Worm (Caenorhabditis elegans) whole organism, L3 larva: ENCODE measurements around the gene C14E2.6.

Experiments used
- R02D3.7 ChIP-seq: fragments of 150-350 bp; optimal IDR thresholded peaks from 2 replicates; lab custom pipeline; 2014; ENCODE audit warnings: missing biosample characterization, missing genetic modification characterization
- nhr-12 ChIP-seq: fragments of 150-350 bp; optimal IDR thresholded peaks from 2 replicates; lab custom pipeline; 2014; ENCODE audit warnings: missing biosample characterization, missing genetic modification characterization
- nhr-23 ChIP-seq: fragments of 150-350 bp; optimal IDR thresholded peaks from 2 replicates; lab custom pipeline; 2014; ENCODE audit warnings: missing biosample characterization, missing genetic modification reagents, missing genetic modification characterization
- nhr-76 ChIP-seq: fragments of 150-350 bp; sonication (generic microtip); optimal IDR thresholded peaks from 5 replicates; lab custom pipeline; 2014; ENCODE audit warnings: missing biosample characterization, missing genetic modification characterization

ce11 chrX:1821235-1821634 lies 8.6 kb downstream of the C14E2.6 start, which contains the start of gene C14E2.4:
- TF ChIP-seq nhr-23 (tag; lab: Kevin White, UChicago) (no peak), nhr-76 (tag; lab: Kevin White, UChicago) (no peak), nhr-12 (tag; lab: Kevin White, UChicago) (no peak), R02D3.7 (tag; lab: Kevin White, UChicago) (no peak)
